Fruit fly (Drosophila melanogaster) whole organism, wandering third instar larva: Measurements from ENCODE around the gene alpha-Spec.

Source experiments
- Abd-B ChIP-seq: fragments of >200 bp; optimal IDR thresholded peaks from 2 replicates; lab custom pipeline; 2017; ENCODE audit warnings: missing biosample characterization, missing genetic modification characterization
- CG32264 ChIP-seq: fragments of 200-800 bp; sonication (Bioruptor generic); optimal IDR thresholded peaks from 2 replicates; lab custom pipeline; 2016; ENCODE audit warnings: missing biosample characterization, missing genetic modification characterization
- CG9705 ChIP-seq: fragments of 200-800 bp; sonication (Bioruptor generic); optimal IDR thresholded peaks from 2 replicates; lab custom pipeline; 2018; ENCODE audit warnings: missing biosample characterization, mild to moderate bottlenecking, missing genetic modification characterization
- CrebA ChIP-seq: fragments of 200-800 bp; sonication (Bioruptor generic); optimal IDR thresholded peaks from 2 replicates; lab custom pipeline; 2016; ENCODE audit warnings: missing biosample characterization, mild to moderate bottlenecking, missing genetic modification characterization, borderline replicate concordance
- Dfd ChIP-seq: fragments of >200 bp; optimal IDR thresholded peaks from 2 replicates; lab custom pipeline; 2017; ENCODE audit warnings: missing biosample characterization, missing genetic modification characterization
- Dif ChIP-seq: fragments of 200-275, 200-300 bp; sonication (Bioruptor generic); optimal IDR thresholded peaks from 2 replicates; lab custom pipeline; 2018; ENCODE audit warnings: missing biosample characterization, missing genetic modification characterization; ENCODE audit not compliant: partially characterized antibody
- GATAd ChIP-seq: sonication (Bioruptor generic); optimal IDR thresholded peaks from 2 replicates; lab custom pipeline; 2016; ENCODE audit warnings: missing biosample characterization, missing genetic modification characterization
- HLH106 ChIP-seq: fragments of 200-800 bp; optimal IDR thresholded peaks from 3 replicates; lab custom pipeline; 2019; ENCODE audit warnings: missing biosample characterization, mild to moderate bottlenecking, missing genetic modification characterization, moderate library complexity
- Hnf4 ChIP-seq: fragments of 200-800 bp; sonication (Bioruptor generic); optimal IDR thresholded peaks from 2 replicates; lab custom pipeline; 2016; ENCODE audit warnings: missing biosample characterization, mild to moderate bottlenecking, missing genetic modification characterization
- Hr78 ChIP-seq: fragments of >200 bp; optimal IDR thresholded peaks from 2 replicates; lab custom pipeline; 2017; ENCODE audit warnings: missing biosample characterization, missing genetic modification characterization
- Hr83 ChIP-seq: fragments of 200-300 bp; sonication (Bioruptor generic); optimal IDR thresholded peaks from 2 replicates; lab custom pipeline; 2016; ENCODE audit warnings: missing biosample characterization, mild to moderate bottlenecking, missing genetic modification characterization, moderate library complexity; ENCODE audit not compliant: poor library complexity, severe bottlenecking
- Jra ChIP-seq: sonication (Bioruptor generic); optimal IDR thresholded peaks from 2 replicates; lab custom pipeline; 2016; ENCODE audit warnings: missing biosample characterization, missing genetic modification characterization
- Mio ChIP-seq: sonication (Bioruptor generic); optimal IDR thresholded peaks from 2 replicates; lab custom pipeline; 2016; ENCODE audit warnings: missing biosample characterization, missing genetic modification characterization
- N ChIP-seq: fragments of >200 bp; optimal IDR thresholded peaks from 2 replicates; lab custom pipeline; 2018; ENCODE audit warnings: missing biosample characterization, missing external identifiers, missing genetic modification characterization
- OdsH ChIP-seq: fragments of 200-800 bp; sonication (Bioruptor generic); optimal IDR thresholded peaks from 2 replicates; lab custom pipeline; 2016; ENCODE audit warnings: missing biosample characterization, mild to moderate bottlenecking, missing genetic modification characterization
- Rel ChIP-seq, 2 experiments: fragments of 200-800 bp; sonication (Bioruptor generic) in 1 of 2; optimal IDR thresholded peaks; 2 replicates in 1 of 2; 3 replicates in 1 of 2; lab custom pipeline; 2016 to 2019; ENCODE audit warnings: mild to moderate bottlenecking in 2 of 2, missing biosample characterization in 2 of 2, missing genetic modification characterization in 2 of 2, moderate library complexity in 1 of 2
- Sp1 ChIP-seq: fragments of 200-800 bp; sonication (Bioruptor generic); optimal IDR thresholded peaks from 3 replicates; lab custom pipeline; 2019; ENCODE audit warnings: missing biosample characterization, mild to moderate bottlenecking, missing genetic modification characterization, moderate library complexity
- Vsx2 ChIP-seq: fragments of 200-300, 225-300 bp; sonication (Bioruptor generic); optimal IDR thresholded peaks from 2 replicates; lab custom pipeline; 2018; ENCODE audit warnings: missing biosample characterization, missing genetic modification characterization; ENCODE audit not compliant: partially characterized antibody
- br ChIP-seq: fragments of 200-800 bp; sonication (Bioruptor generic); optimal IDR thresholded peaks from 2 replicates; lab custom pipeline; 2016; ENCODE audit warnings: missing biosample characterization, missing genetic modification characterization
- dl ChIP-seq, 2 experiments: fragments of 175-275, 200-275 bp in 1 of 2; fragments of 200-275 bp in 1 of 2; sonication (Bioruptor generic); optimal IDR thresholded peaks; lab custom pipeline; 2018; ENCODE audit warnings: mild to moderate bottlenecking in 2 of 2, missing biosample characterization in 2 of 2, missing genetic modification characterization in 2 of 2, moderate library complexity in 2 of 2; ENCODE audit not compliant: partially characterized antibody in 2 of 2, insufficient read depth in 1 of 2
- dsf ChIP-seq: sonication (Bioruptor generic); optimal IDR thresholded peaks from 2 replicates; lab custom pipeline; 2016; ENCODE audit warnings: missing biosample characterization, missing genetic modification characterization, borderline replicate concordance
- ey ChIP-seq: fragments of 200-800 bp; sonication (Bioruptor generic); optimal IDR thresholded peaks from 2 replicates; lab custom pipeline; 2016; ENCODE audit warnings: missing biosample characterization, missing genetic modification characterization
- foxo ChIP-seq, 2 experiments: fragments of 200-800 bp; sonication (Bioruptor generic); optimal IDR thresholded peaks; 2 replicates in 1 of 2; 3 replicates in 1 of 2; lab custom pipeline; 2016 to 2017; ENCODE audit warnings: missing biosample characterization in 2 of 2, missing genetic modification characterization in 2 of 2
- fru ChIP-seq: fragments of 200-800 bp; sonication (Bioruptor generic); optimal IDR thresholded peaks from 3 replicates; lab custom pipeline; 2016; ENCODE audit warnings: missing biosample characterization, mild to moderate bottlenecking, missing genetic modification characterization
- h ChIP-seq: fragments of 200-800 bp; sonication (Bioruptor generic); optimal IDR thresholded peaks from 3 replicates; lab custom pipeline; 2016; ENCODE audit warnings: missing biosample characterization, mild to moderate bottlenecking, missing genetic modification characterization
- jim ChIP-seq: fragments of 175-275, 200-325 bp; sonication (Bioruptor generic); optimal IDR thresholded peaks from 2 replicates; lab custom pipeline; 2016; ENCODE audit warnings: missing biosample characterization, mild to moderate bottlenecking, missing genetic modification characterization
- lola ChIP-seq: fragments of >200 bp; optimal IDR thresholded peaks from 2 replicates; lab custom pipeline; 2017; ENCODE audit warnings: missing biosample characterization, missing genetic modification characterization
- pan ChIP-seq: fragments of >200 bp; optimal IDR thresholded peaks from 2 replicates; lab custom pipeline; 2017
- psq ChIP-seq: fragments of 200-800 bp; sonication (Bioruptor generic); optimal IDR thresholded peaks from 3 replicates; lab custom pipeline; 2017; ENCODE audit warnings: missing biosample characterization, mild to moderate bottlenecking, missing genetic modification characterization, moderate library complexity
- rgr ChIP-seq: fragments of 200-800 bp; sonication (Bioruptor generic); optimal IDR thresholded peaks from 3 replicates; lab custom pipeline; 2016; ENCODE audit warnings: missing biosample characterization, mild to moderate bottlenecking, missing genetic modification characterization
- sv ChIP-seq: fragments of 200-800 bp; sonication (Bioruptor generic); optimal IDR thresholded peaks from 3 replicates; lab custom pipeline; 2016; ENCODE audit warnings: missing biosample characterization, missing genetic modification characterization
- tai ChIP-seq: sonication (Bioruptor generic); optimal IDR thresholded peaks from 2 replicates; lab custom pipeline; 2016; ENCODE audit warnings: missing biosample characterization, missing genetic modification characterization
- usp ChIP-seq: fragments of >200 bp; optimal IDR thresholded peaks from 2 replicates; lab custom pipeline; 2017; ENCODE audit warnings: missing biosample characterization, missing genetic modification characterization
- woc ChIP-seq: sonication (Bioruptor generic); optimal IDR thresholded peaks from 2 replicates; lab custom pipeline; 2016; ENCODE audit warnings: missing biosample characterization, mild to moderate bottlenecking, missing genetic modification characterization

Gene alpha-Spec

dm6 chr3L:1745432-1745831 is 49.7 kb downstream of the alpha-Spec start:
- TF ChIP-seq CG9705 (GFP tag; lab: Kevin White, UChicago): no peak
- TF ChIP-seq Dfd (GFP tag; lab: Kevin White, UChicago): no peak
- no peak for TF ChIP-seq Hr83 (GFP tag; lab: Kevin White, UChicago)
- no peak for TF ChIP-seq Sp1
- no peak for TF ChIP-seq OdsH
- no peak for TF ChIP-seq usp (GFP tag; lab: Kevin White, UChicago)
- no peak for TF ChIP-seq Abd-B (GFP tag; lab: Kevin White, UChicago)
- TF ChIP-seq GATAd (GFP tag; lab: Kevin White, UChicago): no peak
- no peak for TF ChIP-seq Mio
- TF ChIP-seq pan (lab: Kevin White, UChicago): no peak
- no peak for TF ChIP-seq psq
- no peak for TF ChIP-seq Jra (GFP tag; lab: Kevin White, UChicago)
- TF ChIP-seq rgr (GFP tag; lab: Kevin White, UChicago): no peak
- TF ChIP-seq jim (GFP tag; lab: Kevin White, UChicago): no peak
- no peak for TF ChIP-seq N (GFP tag; lab: Kevin White, UChicago)
- no peak for TF ChIP-seq CrebA
- TF ChIP-seq CG32264: no peak
- TF ChIP-seq Vsx2: no peak
- TF ChIP-seq, all 38 proteins: peak for 0

DNA sequence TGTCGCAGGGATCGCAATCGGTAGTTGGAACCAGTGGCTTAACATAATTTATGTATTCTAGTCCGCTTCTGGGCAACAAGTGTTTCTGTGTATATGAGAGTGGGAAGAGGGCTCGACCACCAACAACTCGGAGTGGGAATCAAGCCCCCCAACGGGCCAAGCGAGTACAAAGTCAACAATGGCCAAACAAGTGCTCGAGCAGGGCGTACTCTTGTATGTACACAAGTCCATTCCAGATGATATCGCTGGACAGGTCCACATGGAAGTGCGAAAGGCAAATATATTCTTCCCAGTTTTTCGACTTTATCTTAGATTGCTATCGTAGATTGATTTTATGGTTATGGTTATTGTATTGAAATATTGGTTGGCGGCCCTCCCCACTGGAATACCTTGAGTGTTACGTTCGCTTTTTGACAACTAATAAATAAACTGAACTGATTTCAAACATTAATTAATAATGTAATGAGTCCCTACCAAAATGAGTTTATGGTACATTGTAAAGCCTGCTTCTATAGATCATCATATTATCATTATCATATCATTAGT is 52.5 kb downstream of the alpha-Spec start:
- peak; percentile 32 for TF ChIP-seq Hnf4 (GFP tag; lab: Kevin White, UChicago)
- no peak for TF ChIP-seq pan (lab: Kevin White, UChicago)
- no peak for TF ChIP-seq usp (GFP tag; lab: Kevin White, UChicago)
- peak; percentile 46 for TF ChIP-seq Hr83 (GFP tag; lab: Kevin White, UChicago)

- TF ChIP-seq woc (GFP tag; lab: Kevin White, UChicago): peak; percentile 0
- no peak for TF ChIP-seq Rel (GFP tag; optimal IDR thresholded peaks at IDR 0.05; lab: Kevin White, UChicago)
- TF ChIP-seq Rel (tag; optimal IDR thresholded peaks at IDR 0.05; lab: Kevin White, UChicago): peak; percentile 23
- peak; percentile 1 for TF ChIP-seq Sp1
- no peak for TF ChIP-seq lola (GFP tag; lab: Kevin White, UChicago)
- TF ChIP-seq ey: no peak
- peak; percentile 46 for TF ChIP-seq Dif
- no peak for TF ChIP-seq jim (GFP tag; lab: Kevin White, UChicago)
- TF ChIP-seq, all 38 proteins: peak for 4
Measured at dm6 chr3L:1741655-1742551, 53.2 kb downstream of the alpha-Spec start.

DNA sequence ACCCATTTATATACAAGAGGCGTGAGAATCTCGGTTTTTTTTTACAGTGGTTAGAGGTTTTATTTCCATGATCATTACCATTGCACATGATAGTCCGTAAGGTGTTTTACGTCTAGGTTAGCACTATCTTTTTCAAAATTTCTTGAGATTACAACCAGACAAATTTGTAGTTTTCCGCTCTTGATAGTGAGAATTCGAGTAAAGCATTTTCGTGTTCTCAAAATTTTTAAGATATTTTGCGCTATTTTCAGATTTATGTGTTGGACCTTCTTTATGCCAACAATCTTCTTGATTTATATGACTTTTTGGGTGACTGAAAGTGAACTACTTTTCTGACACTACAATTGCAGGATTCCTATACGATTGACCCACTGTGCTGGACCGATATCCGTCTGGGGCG is 54.0 kb downstream of the alpha-Spec start:
- TF ChIP-seq Dif (no peak), OdsH (peak; percentile 44), woc (GFP tag; lab: Kevin White, UChicago) (no peak), Hnf4 (GFP tag; lab: Kevin White, UChicago) (no peak), ey (peak; percentile 60), h (peak; percentile 20), rgr (GFP tag; lab: Kevin White, UChicago) (peak; percentile 39), jim (GFP tag; lab: Kevin White, UChicago) (no peak), tai (GFP tag; lab: Kevin White, UChicago) (no peak), fru (GFP tag; lab: Kevin White, UChicago) (peak; percentile 17), pan (lab: Kevin White, UChicago) (no peak), dl (GFP tag; optimal IDR thresholded peaks at IDR 0.05; lab: Kevin White, UChicago; ENCODE audit: insufficient read depth in 1 of 2, partially characterized antibody in 2 of 2) (no peak), Mio (no peak), Vsx2 (no peak), lola (GFP tag; lab: Kevin White, UChicago) (no peak), Abd-B (GFP tag; lab: Kevin White, UChicago) (no peak), dsf (no peak), foxo (GFP tag; optimal IDR thresholded peaks at IDR 0.05; lab: Kevin White, UChicago) (peak in 1 of 2 experiments; percentile 55), br (no peak), CG32264 (peak; percentile 25), Hr78 (GFP tag; lab: Kevin White, UChicago) (no peak), HLH106 (tag; lab: Kevin White, UChicago) (peak; percentile 24), GATAd (GFP tag; lab: Kevin White, UChicago) (no peak), Rel (GFP tag; optimal IDR thresholded peaks at IDR 0.05; lab: Kevin White, UChicago) (no peak), Rel (tag; optimal IDR thresholded peaks at IDR 0.05; lab: Kevin White, UChicago) (no peak), usp (GFP tag; lab: Kevin White, UChicago) (no peak), sv (GFP tag; lab: Kevin White, UChicago) (no peak)
